Worm (Caenorhabditis elegans) whole organism, L2 larva: Measurements from ENCODE around the gene skr-12.

Experiments used
- C34F6.9 ChIP-seq: fragments of 150-350 bp; optimal IDR thresholded peaks from 2 replicates; lab custom pipeline; 2014; ENCODE audit warnings: missing biosample characterization, missing genetic modification characterization
- F13H6.1 ChIP-seq: sonication (generic microtip); optimal IDR thresholded peaks from 2 replicates; lab custom pipeline; 2016; ENCODE audit warnings: missing genetic modification characterization, missing compliant biosample characterization
- R02D3.7 ChIP-seq: fragments of 150-350 bp; optimal IDR thresholded peaks from 2 replicates; lab custom pipeline; 2014; ENCODE audit warnings: missing biosample characterization, missing genetic modification characterization
- Y55F3AM.14 ChIP-seq: fragments of 200-800 bp; sonication (Bioruptor generic); optimal IDR thresholded peaks from 2 replicates; lab custom pipeline; 2018; ENCODE audit warnings: mild to moderate bottlenecking, missing genetic modification characterization, missing compliant biosample characterization
- aly-2 ChIP-seq: fragments of 150-350 bp; optimal IDR thresholded peaks from 2 replicates; lab custom pipeline; 2014; ENCODE audit warnings: missing biosample characterization, missing genetic modification characterization
- ama-1 ChIP-seq: fragments of 150-350 bp; optimal IDR thresholded peaks from 2 replicates; lab custom pipeline; 2018; ENCODE audit warnings: inconsistent platforms
- blmp-1 ChIP-seq: sonication (generic microtip); optimal IDR thresholded peaks from 2 replicates; lab custom pipeline; 2017; ENCODE audit warnings: missing genetic modification characterization, mild to moderate bottlenecking, missing compliant biosample characterization, antibody characterized with exemption, moderate library complexity; ENCODE audit not compliant: insufficient read depth
- ceh-16 ChIP-seq: fragments of 150-350 bp; optimal IDR thresholded peaks from 2 replicates; lab custom pipeline; 2014; ENCODE audit warnings: missing biosample characterization, missing genetic modification characterization
- crh-2 ChIP-seq: sonication (generic microtip); optimal IDR thresholded peaks from 2 replicates; lab custom pipeline; 2017; ENCODE audit warnings: missing biosample characterization, missing genetic modification characterization
- dmd-4 ChIP-seq: sonication (generic microtip); optimal IDR thresholded peaks from 2 replicates; lab custom pipeline; 2017; ENCODE audit warnings: missing biosample characterization, missing genetic modification characterization
- egl-27 ChIP-seq: sonication (generic microtip); optimal IDR thresholded peaks from 3 replicates; lab custom pipeline; 2017; ENCODE audit warnings: missing biosample characterization, missing genetic modification reagents, missing genetic modification characterization
- elt-1 ChIP-seq: fragments of 150-350 bp; optimal IDR thresholded peaks from 2 replicates; lab custom pipeline; 2014; ENCODE audit warnings: missing biosample characterization, missing genetic modification characterization
- elt-3 ChIP-seq: sonication (generic microtip); optimal IDR thresholded peaks from 2 replicates; lab custom pipeline; 2017; ENCODE audit warnings: missing biosample characterization, missing genetic modification characterization
- fos-1 ChIP-seq: fragments of 150-350 bp; optimal IDR thresholded peaks from 2 replicates; lab custom pipeline; 2014; ENCODE audit warnings: missing biosample characterization, missing genetic modification characterization
- lin-11 ChIP-seq: fragments of 150-350 bp; sonication (generic microtip); optimal IDR thresholded peaks from 2 replicates; lab custom pipeline; 2014; ENCODE audit warnings: missing biosample characterization, missing genetic modification characterization, inconsistent platforms, mixed read lengths
- lin-13 ChIP-seq: fragments of 150-350 bp; optimal IDR thresholded peaks from 2 replicates; lab custom pipeline; 2014; ENCODE audit warnings: missing biosample characterization, missing genetic modification reagents, missing genetic modification characterization
- lsy-2 ChIP-seq, 2 experiments: fragments of 150-350 bp in 1 of 2; sonication (generic microtip) in 1 of 2; optimal IDR thresholded peaks; 2 replicates each; lab custom pipeline; 2014 to 2017; ENCODE audit warnings: missing biosample characterization in 2 of 2, missing genetic modification characterization in 2 of 2
- nhr-10 ChIP-seq: sonication (generic microtip); optimal IDR thresholded peaks from 2 replicates; lab custom pipeline; 2017; ENCODE audit warnings: missing biosample characterization, missing genetic modification characterization
- nhr-11 ChIP-seq: fragments of 150-350 bp; optimal IDR thresholded peaks from 2 replicates; lab custom pipeline; 2014; ENCODE audit warnings: missing biosample characterization, missing genetic modification characterization
- nhr-23 ChIP-seq: fragments of 150-350 bp; optimal IDR thresholded peaks from 2 replicates; lab custom pipeline; 2014; ENCODE audit warnings: missing biosample characterization, missing genetic modification reagents, missing genetic modification characterization
- nhr-25 ChIP-seq: fragments of 150-350 bp; sonication (generic microtip); optimal IDR thresholded peaks from 3 replicates; lab custom pipeline; 2014; ENCODE audit warnings: missing biosample characterization, missing genetic modification characterization
- nhr-6 ChIP-seq: fragments of 150-350 bp; optimal IDR thresholded peaks from 2 replicates; lab custom pipeline; 2014; ENCODE audit warnings: missing biosample characterization, missing genetic modification characterization
- nhr-77 ChIP-seq: fragments of 150-350 bp; optimal IDR thresholded peaks from 2 replicates; lab custom pipeline; 2014; ENCODE audit warnings: missing biosample characterization, missing genetic modification characterization
- peb-1 ChIP-seq: fragments of 150-350 bp; optimal IDR thresholded peaks from 2 replicates; lab custom pipeline; 2014; ENCODE audit warnings: missing biosample characterization, missing genetic modification characterization
- snpc-4 ChIP-seq: fragments of 150-350 bp; optimal IDR thresholded peaks from 2 replicates; lab custom pipeline; 2014; ENCODE audit warnings: missing biosample characterization, missing genetic modification characterization
- unc-55 ChIP-seq: fragments of 150-350 bp; sonication (generic microtip); optimal IDR thresholded peaks from 3 replicates; lab custom pipeline; 2014; ENCODE audit warnings: missing biosample characterization, missing genetic modification reagents, missing genetic modification characterization
- zag-1 ChIP-seq: fragments of 150-350 bp; optimal IDR thresholded peaks from 2 replicates; lab custom pipeline; 2014; ENCODE audit warnings: missing biosample characterization, missing genetic modification characterization
- ztf-11 ChIP-seq: sonication (generic microtip); optimal IDR thresholded peaks from 2 replicates; lab custom pipeline; 2017; ENCODE audit warnings: missing biosample characterization, missing genetic modification characterization
- ztf-4 ChIP-seq: fragments of 150-350 bp; optimal IDR thresholded peaks from 2 replicates; lab custom pipeline; 2014; ENCODE audit warnings: missing biosample characterization, missing genetic modification characterization

The skr-12 gene

ce11 chrIV:17174087-17174486 is 7.0 kb downstream of the skr-12 start (continued):
- TF ChIP-seq dmd-4 (no peak), nhr-25 (tag; lab: Kevin White, UChicago) (no peak), lin-13 (GFP tag; lab: Kevin White, UChicago) (no peak), nhr-11 (tag; lab: Kevin White, UChicago) (no peak), fos-1 (peak; percentile 83), ama-1 (no peak), nhr-23 (tag; lab: Kevin White, UChicago) (no peak), snpc-4 (no peak), lsy-2 (tag; optimal IDR thresholded peaks at IDR 0.05; lab: Kevin White, UChicago) (no peak)

- TF ChIP-seq unc-55 (no peak), lsy-2 (tag; optimal IDR thresholded peaks at IDR 0.05; lab: Kevin White, UChicago) (no peak), Y55F3AM.14 (GFP tag; lab: Kevin White, UChicago) (no peak), elt-3 (no peak), egl-27 (no peak), F13H6.1 (no peak), crh-2 (tag; lab: Kevin White, UChicago) (no peak), lin-11 (tag; lab: Kevin White, UChicago) (no peak), nhr-25 (tag; lab: Kevin White, UChicago) (no peak), blmp-1 (tag; lab: Kevin White, UChicago) (no peak), dmd-4 (no peak)
These were observed 7.9 kb downstream of the skr-12 start for ce11 chrIV:17174980-17175379.

DNA sequence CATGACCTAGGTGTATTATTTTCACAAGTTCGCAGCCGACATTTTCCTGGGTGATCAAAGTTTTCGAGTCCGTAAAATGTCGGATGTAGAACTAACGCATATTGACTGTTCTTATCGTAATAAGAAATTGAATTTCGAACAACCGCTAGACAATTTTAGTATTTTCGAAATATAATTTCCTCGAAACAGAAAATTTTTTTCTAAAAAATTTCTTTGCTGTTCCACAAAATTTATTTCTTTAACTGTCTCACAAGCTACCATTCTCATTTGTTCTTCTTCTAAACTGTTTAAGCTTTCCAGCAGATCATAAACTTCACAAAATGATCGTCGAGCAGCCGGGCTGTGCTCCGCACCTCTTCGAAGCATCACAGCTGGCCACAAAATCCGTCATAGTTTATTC is 9.1 kb downstream of the skr-12 start, which contains the start of gene C52D10.3:
Gene C52D10.3, plus strand, starts transcription at position 301 of the 400 bp plus-strand sequence.
- TF ChIP-seq nhr-25 (tag; lab: Kevin White, UChicago), result no peak
- no peak for TF ChIP-seq ama-1
- TF ChIP-seq C34F6.9, result no peak

DNA sequence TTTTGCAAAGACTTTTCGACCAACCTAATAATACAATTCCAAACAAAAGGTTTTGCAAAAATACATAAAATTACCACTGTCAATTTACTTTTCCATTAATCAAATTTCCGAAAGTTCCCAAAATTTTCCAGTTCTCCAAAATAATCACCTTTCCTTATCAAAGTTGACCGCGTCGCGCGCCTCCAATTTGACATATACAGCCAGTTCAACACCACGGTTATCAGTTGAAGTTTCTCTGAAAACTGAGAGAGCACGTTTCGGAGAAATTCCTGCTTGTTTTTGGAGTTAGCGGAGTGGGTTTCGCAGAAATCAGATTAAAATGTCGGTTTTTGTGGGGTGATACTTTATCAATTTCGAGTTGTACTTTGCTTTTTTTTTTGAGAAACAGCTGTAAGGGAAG is 12.0 kb downstream of the skr-12 start:
- TF ChIP-seq blmp-1 (tag; lab: Kevin White, UChicago) (no peak), R02D3.7 (no peak), unc-55 (no peak), fos-1 (peak; percentile 35)

- TF ChIP-seq nhr-23 (tag; lab: Kevin White, UChicago), result no peak
- TF ChIP-seq fos-1, result peak; percentile 18
- TF ChIP-seq, all 48 proteins: peak for 1
These were observed 12.5 kb downstream of the skr-12 start for ce11 chrIV:17179565-17179964.

DNA sequence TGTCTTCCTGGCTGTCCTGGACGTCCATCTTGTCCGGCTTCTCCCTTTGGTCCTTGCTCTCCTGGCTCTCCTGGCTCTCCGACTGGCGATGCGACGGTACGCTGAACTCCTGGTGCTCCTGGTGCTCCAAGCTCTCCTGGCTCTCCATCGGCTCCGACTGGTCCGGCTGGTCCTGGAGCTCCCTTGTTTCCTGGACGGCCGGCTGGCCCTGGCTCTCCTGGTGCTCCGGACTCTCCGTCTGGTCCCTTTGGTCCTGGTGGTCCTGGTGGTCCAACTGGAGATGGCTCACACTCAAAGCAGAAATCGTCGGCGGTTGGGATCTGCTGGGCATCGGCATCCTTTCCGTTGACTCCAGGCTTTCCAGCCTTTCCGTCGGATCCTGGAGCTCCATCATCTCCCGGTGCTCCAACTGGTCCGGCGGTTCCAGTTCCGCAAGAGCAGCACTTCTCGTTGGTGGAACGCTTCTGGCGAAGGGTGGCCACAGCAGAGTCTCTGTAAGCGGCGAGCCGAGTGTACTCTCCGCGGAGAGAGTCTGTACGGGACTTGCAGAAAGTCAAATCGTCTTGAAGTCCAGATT is 16.0 kb downstream of the skr-12 start:
- TF ChIP-seq nhr-77 (tag; lab: Kevin White, UChicago) (no peak), R02D3.7 (no peak), Y55F3AM.14 (GFP tag; lab: Kevin White, UChicago) (no peak), ceh-16 (tag; lab: Kevin White, UChicago) (no peak), aly-2 (no peak), blmp-1 (tag; lab: Kevin White, UChicago) (no peak)

ce11 chrIV:17183629-17184028 is 16.6 kb downstream of the skr-12 start, which contains the start of gene col-138:
Gene col-138, minus strand, starts transcription at chrIV:17183729.
- TF ChIP-seq nhr-10 (tag; lab: Kevin White, UChicago) (no peak), ztf-11 (tag; lab: Kevin White, UChicago) (no peak), zag-1 (tag; lab: Kevin White, UChicago) (no peak), Y55F3AM.14 (GFP tag; lab: Kevin White, UChicago) (no peak), lin-11 (tag; lab: Kevin White, UChicago) (no peak), lin-13 (GFP tag; lab: Kevin White, UChicago) (no peak), nhr-11 (tag; lab: Kevin White, UChicago) (no peak), ama-1 (no peak), egl-27 (no peak), peb-1 (tag; lab: Kevin White, UChicago) (no peak), elt-3 (no peak), C34F6.9 (no peak), nhr-25 (tag; lab: Kevin White, UChicago) (no peak), ztf-4 (tag; lab: Kevin White, UChicago) (no peak), elt-1 (tag; lab: Kevin White, UChicago) (no peak), aly-2 (no peak), nhr-77 (tag; lab: Kevin White, UChicago) (no peak), nhr-6 (tag; lab: Kevin White, UChicago) (no peak)
